In genomic region chr3L:16203236-16203635, dm6 we compare ENCODE assay signal across 1 fruit fly cellular context.
TF ChIP-seq lines count a peak whose summit lies in the region.

No protein-coding gene starts in this region.

TF ChIP-seq in whole organism, embryonic, 481 proteins besides CTCF, POLR2A, EP300 and RAD21 (continued from another document and continues in another):
- TF ChIP-seq CoRest (tag; optimal IDR thresholded peaks at IDR 0.05; lab: Kevin White, UChicago) = peak; percentile 78
- TF ChIP-seq CG8089 (GFP tag; optimal IDR thresholded peaks at IDR 0.05; lab: Kevin White, UChicago) = peak; percentile 32
- TF ChIP-seq CG10565 (GFP tag; optimal IDR thresholded peaks at IDR 0.05; lab: Kevin White, UChicago) = no peak
- TF ChIP-seq CG7786 (GFP tag; optimal IDR thresholded peaks at IDR 0.05; lab: Kevin White, UChicago) = peak; percentile 78
- peak; percentile 79 to 88 for TF ChIP-seq Pdp1 (GFP tag; optimal IDR thresholded peaks at IDR 0.05; lab: Kevin White, UChicago)
- TF ChIP-seq toy (GFP tag; IDR thresholded peaks at IDR 0.05; lab: Robert Waterston, UW) = peak; percentile 78
- TF ChIP-seq GATAe (GFP tag; conservative IDR thresholded peaks at IDR 0.05; lab: Robert Waterston, UW) = no peak; the same call in 1 of the 2 replicates
- peak; percentile 46; the same call in 1 of the 2 replicates for TF ChIP-seq Dip2 (GFP tag; IDR thresholded peaks at IDR 0.05; lab: Robert Waterston, UW)
- peak; percentile 79 for TF ChIP-seq pnt (GFP tag; optimal IDR thresholded peaks at IDR 0.05; lab: Kevin White, UChicago)
- peak; percentile 98 for TF ChIP-seq Ets65A (GFP tag; lab: Kevin White, UChicago)
- peak; percentile 25 for TF ChIP-seq cato (GFP tag; optimal IDR thresholded peaks at IDR 0.05; lab: Kevin White, UChicago; ENCODE audit: borderline replicate concordance)
- TF ChIP-seq CG1792 (GFP tag; optimal IDR thresholded peaks at IDR 0.05; lab: Kevin White, UChicago) = peak; percentile 67
- no peak for TF ChIP-seq CG13123 (GFP tag; optimal IDR thresholded peaks at IDR 0.05; lab: Kevin White, UChicago)
- peak; percentile 84 for TF ChIP-seq H2.0 (GFP tag; IDR thresholded peaks at IDR 0.05; lab: Robert Waterston, UW)
- no peak for TF ChIP-seq sqz (GFP tag; optimal IDR thresholded peaks at IDR 0.05; lab: Kevin White, UChicago)
- no peak for TF ChIP-seq Adf1 (GFP tag; IDR thresholded peaks at IDR 0.05; lab: Robert Waterston, UW)
- TF ChIP-seq Mes4 (GFP tag; optimal IDR thresholded peaks at IDR 0.05; lab: Kevin White, UChicago) = peak; percentile 9
- TF ChIP-seq Sry-δ (GFP tag; optimal IDR thresholded peaks at IDR 0.05; lab: Kevin White, UChicago) = peak; percentile 41
- no peak for TF ChIP-seq Trl (optimal IDR thresholded peaks at IDR 0.05; lab: Kevin White, UChicago)
- TF ChIP-seq Trl (GFP tag; optimal IDR thresholded peaks at IDR 0.05; lab: Kevin White, UChicago) = peak; percentile 88
- peak; percentile 76 for TF ChIP-seq CG30403 (GFP tag; optimal IDR thresholded peaks at IDR 0.05; lab: Kevin White, UChicago)
- TF ChIP-seq CG3163 (GFP tag; optimal IDR thresholded peaks at IDR 0.05; lab: Kevin White, UChicago) = peak; percentile 35
- TF ChIP-seq B-H2 (GFP tag; optimal IDR thresholded peaks at IDR 0.05; lab: Kevin White, UChicago) = no peak
- TF ChIP-seq Ravus (GFP tag; IDR thresholded peaks at IDR 0.05; lab: Robert Waterston, UW) = peak; percentile 67
- TF ChIP-seq B-H1 (GFP tag; IDR thresholded peaks at IDR 0.05; lab: Robert Waterston, UW) = peak; percentile 81
- peak; percentile 88 for TF ChIP-seq CG13624 (GFP tag; optimal IDR thresholded peaks at IDR 0.05; lab: Kevin White, UChicago)
- peak; percentile 90 for TF ChIP-seq sob (GFP tag; IDR thresholded peaks at IDR 0.05; lab: Robert Waterston, UW)
- TF ChIP-seq p53 (GFP tag; optimal IDR thresholded peaks at IDR 0.05; lab: Kevin White, UChicago) = no peak
- TF ChIP-seq Gsc (GFP tag; IDR thresholded peaks at IDR 0.05; lab: Robert Waterston, UW) = peak; percentile 44; the same call in 1 of the 2 replicates
- TF ChIP-seq br (optimal IDR thresholded peaks at IDR 0.05; lab: Kevin White, UChicago) = no peak
- no peak for TF ChIP-seq unc-4 (GFP tag; IDR thresholded peaks at IDR 0.05; lab: Robert Waterston, UW; ENCODE audit: partially characterized antibody)
- no peak for TF ChIP-seq CG13287 (GFP tag; IDR thresholded peaks at IDR 0.05; lab: Robert Waterston, UW; ENCODE audit: partially characterized antibody)
- TF ChIP-seq Dek (tag; optimal IDR thresholded peaks at IDR 0.05; lab: Kevin White, UChicago) = peak; percentile 81
- peak; percentile 12 for TF ChIP-seq CG14965 (GFP tag; optimal IDR thresholded peaks at IDR 0.05; lab: Kevin White, UChicago; ENCODE audit: borderline replicate concordance)
- TF ChIP-seq CG11398 (GFP tag; optimal IDR thresholded peaks at IDR 0.05; lab: Kevin White, UChicago) = peak; percentile 34
- TF ChIP-seq trem (tag; optimal IDR thresholded peaks at IDR 0.05; lab: Kevin White, UChicago) = peak; percentile 5
- no peak for TF ChIP-seq ftz-f1 (GFP tag; optimal IDR thresholded peaks at IDR 0.05; lab: Kevin White, UChicago)
- peak; percentile 79 for TF ChIP-seq Xrp1 (GFP tag; IDR thresholded peaks at IDR 0.05; lab: Robert Waterston, UW)
- TF ChIP-seq cas (GFP tag; IDR thresholded peaks at IDR 0.05; lab: Robert Waterston, UW) = peak; percentile 65; the same call in 1 of the 2 replicates
- peak; percentile 47; the same call in 1 of the 2 replicates for TF ChIP-seq ssp (GFP tag; IDR thresholded peaks at IDR 0.05; lab: Robert Waterston, UW)
- peak; percentile 47 for TF ChIP-seq CG13775 (GFP tag; optimal IDR thresholded peaks at IDR 0.05; lab: Kevin White, UChicago)
- peak; percentile 39 for TF ChIP-seq gcm2 (GFP tag; optimal IDR thresholded peaks at IDR 0.05; lab: Kevin White, UChicago)
- peak; percentile 74 for TF ChIP-seq CG13296 (GFP tag; optimal IDR thresholded peaks at IDR 0.05; lab: Kevin White, UChicago)
- no peak for TF ChIP-seq Scr (GFP tag; IDR thresholded peaks at IDR 0.05; lab: Robert Waterston, UW; ENCODE audit: partially characterized antibody)
- TF ChIP-seq jing (GFP tag; optimal IDR thresholded peaks at IDR 0.05; lab: Kevin White, UChicago) = peak; percentile 28
- no peak for TF ChIP-seq hbn (GFP tag; IDR thresholded peaks at IDR 0.05; lab: Robert Waterston, UW; ENCODE audit: partially characterized antibody)
- TF ChIP-seq Rx (GFP tag; IDR thresholded peaks at IDR 0.05; lab: Robert Waterston, UW) = peak; percentile 63
- no peak for TF ChIP-seq lov (optimal IDR thresholded peaks at IDR 0.05; lab: Kevin White, UChicago)
- no peak; the same call in 2 of the 3 replicates for TF ChIP-seq lov (GFP tag; IDR thresholded peaks at IDR 0.05; lab: Robert Waterston, UW)
- peak; percentile 53 for TF ChIP-seq CG30431 (GFP tag; optimal IDR thresholded peaks at IDR 0.05; lab: Kevin White, UChicago)
- peak; percentile 59 for TF ChIP-seq E2f2 (GFP tag; IDR thresholded peaks at IDR 0.05; lab: Robert Waterston, UW)
- peak; percentile 90 for TF ChIP-seq CG2678 (tag; optimal IDR thresholded peaks at IDR 0.05; lab: Kevin White, UChicago)
- TF ChIP-seq ap (GFP tag; IDR thresholded peaks at IDR 0.05; lab: Robert Waterston, UW) = peak; percentile 64; the same call in 1 of the 2 replicates
- TF ChIP-seq CG8478 (optimal IDR thresholded peaks at IDR 0.05; lab: Kevin White, UChicago) = no peak
- no peak for TF ChIP-seq CG4707 (GFP tag; optimal IDR thresholded peaks at IDR 0.05; lab: Kevin White, UChicago)
- no peak for TF ChIP-seq zen2 (GFP tag; IDR thresholded peaks at IDR 0.05; lab: Robert Waterston, UW; ENCODE audit: partially characterized antibody)
- TF ChIP-seq ATbp (GFP tag; optimal IDR thresholded peaks at IDR 0.05; lab: Kevin White, UChicago) = peak; percentile 72
- TF ChIP-seq dysf (GFP tag; IDR thresholded peaks at IDR 0.05; lab: Robert Waterston, UW) = peak; percentile 92
- TF ChIP-seq mam (GFP tag; optimal IDR thresholded peaks at IDR 0.05; lab: Kevin White, UChicago) = peak; percentile 91
- peak; percentile 61 for TF ChIP-seq ab (GFP tag; optimal IDR thresholded peaks at IDR 0.05; lab: Kevin White, UChicago)
- peak; percentile 46 for TF ChIP-seq CG5245 (GFP tag; optimal IDR thresholded peaks at IDR 0.05; lab: Kevin White, UChicago)
- peak; percentile 26 for TF ChIP-seq Mad (GFP tag; optimal IDR thresholded peaks at IDR 0.05; lab: Kevin White, UChicago)
- peak; percentile 81 for TF ChIP-seq wdn (GFP tag; IDR thresholded peaks at IDR 0.05; lab: Robert Waterston, UW)
- peak; percentile 56 for TF ChIP-seq CG6813 (GFP tag; optimal IDR thresholded peaks at IDR 0.05; lab: Kevin White, UChicago)
- peak; percentile 82 for TF ChIP-seq jumu (GFP tag; optimal IDR thresholded peaks at IDR 0.05; lab: Kevin White, UChicago)
- peak; percentile 84 for TF ChIP-seq gsb (GFP tag; IDR thresholded peaks at IDR 0.05; lab: Robert Waterston, UW)
- peak; percentile 71; the same call in 1 of the 3 replicates for TF ChIP-seq gce (GFP tag; IDR thresholded peaks at IDR 0.05; lab: Robert Waterston, UW)
- TF ChIP-seq fru (optimal IDR thresholded peaks at IDR 0.05; lab: Kevin White, UChicago) = no peak
- TF ChIP-seq CG43689 (GFP tag; IDR thresholded peaks at IDR 0.05; lab: Robert Waterston, UW) = peak; percentile 83
- TF ChIP-seq Lim3 (GFP tag; IDR thresholded peaks at IDR 0.05; lab: Robert Waterston, UW) = peak; percentile 69; the same call in 1 of the 2 replicates
- peak; percentile 74; the same call in 2 of the 3 replicates for TF ChIP-seq ken (GFP tag; IDR thresholded peaks at IDR 0.05; lab: Robert Waterston, UW)
- peak; percentile 83 for TF ChIP-seq ttk (GFP tag; IDR thresholded peaks at IDR 0.05; lab: Robert Waterston, UW)
- peak; percentile 72 for TF ChIP-seq CG9609 (GFP tag; optimal IDR thresholded peaks at IDR 0.05; lab: Kevin White, UChicago)
- TF ChIP-seq pho (GFP tag; optimal IDR thresholded peaks at IDR 0.05; lab: Kevin White, UChicago) = peak; percentile 77
- peak; percentile 47 for TF ChIP-seq CG6854 (GFP tag; optimal IDR thresholded peaks at IDR 0.05; lab: Kevin White, UChicago)
- TF ChIP-seq dpn (GFP tag; optimal IDR thresholded peaks at IDR 0.05; lab: Kevin White, UChicago) = peak; percentile 71 to 91
- peak; percentile 47; the same call in 1 of the 3 replicates for TF ChIP-seq CG3726 (GFP tag; IDR thresholded peaks at IDR 0.05; lab: Robert Waterston, UW)
- TF ChIP-seq CG9437 (GFP tag; optimal IDR thresholded peaks at IDR 0.05; lab: Kevin White, UChicago) = peak; percentile 30
- TF ChIP-seq Dfd (GFP tag; optimal IDR thresholded peaks at IDR 0.05; lab: Kevin White, UChicago) = no peak
- peak; percentile 79 for TF ChIP-seq CG17328 (GFP tag; IDR thresholded peaks at IDR 0.05; lab: Robert Waterston, UW)
- TF ChIP-seq sisA (GFP tag; IDR thresholded peaks at IDR 0.05; lab: Robert Waterston, UW) = no peak
- peak; percentile 83 for TF ChIP-seq CG11093 (GFP tag; IDR thresholded peaks at IDR 0.05; lab: Robert Waterston, UW)
- TF ChIP-seq psq (GFP tag; optimal IDR thresholded peaks at IDR 0.05; lab: Kevin White, UChicago) = no peak
- TF ChIP-seq Opbp (GFP tag; IDR thresholded peaks at IDR 0.05; lab: Robert Waterston, UW; ENCODE audit: partially characterized antibody) = no peak
- TF ChIP-seq tll (GFP tag; optimal IDR thresholded peaks at IDR 0.05; lab: Kevin White, UChicago) = no peak
- TF ChIP-seq CG7987 (GFP tag; optimal IDR thresholded peaks at IDR 0.05; lab: Kevin White, UChicago) = peak; percentile 25
- TF ChIP-seq dimm (GFP tag; IDR thresholded peaks at IDR 0.05; lab: Robert Waterston, UW) = peak; percentile 61; the same call in 1 of the 2 replicates
- TF ChIP-seq CG11456 (GFP tag; IDR thresholded peaks at IDR 0.05; lab: Robert Waterston, UW) = no peak; the same call in 2 of the 3 replicates
- TF ChIP-seq sens (GFP tag; lab: Kevin White, UChicago) = peak; percentile 94
- TF ChIP-seq CG3838 (GFP tag; optimal IDR thresholded peaks at IDR 0.05; lab: Kevin White, UChicago) = no peak
- peak; percentile 51 for TF ChIP-seq sd (tag; optimal IDR thresholded peaks at IDR 0.05; lab: Kevin White, UChicago)
- TF ChIP-seq Stat92E (GFP tag; optimal IDR thresholded peaks at IDR 0.05; lab: Kevin White, UChicago) = no peak
- no peak for TF ChIP-seq CG8290 (GFP tag; optimal IDR thresholded peaks at IDR 0.05; lab: Kevin White, UChicago)
- TF ChIP-seq CG8290 (tag; optimal IDR thresholded peaks at IDR 0.05; lab: Kevin White, UChicago) = peak in 1 of 2 experiments; percentile 94
- peak; percentile 27 for TF ChIP-seq NK7.1 (GFP tag; optimal IDR thresholded peaks at IDR 0.05; lab: Kevin White, UChicago)
- peak; percentile 84 for TF ChIP-seq CG3847 (GFP tag; IDR thresholded peaks at IDR 0.05; lab: Robert Waterston, UW)
- TF ChIP-seq grn (GFP tag; optimal IDR thresholded peaks at IDR 0.05; lab: Kevin White, UChicago) = no peak
- peak; percentile 61 for TF ChIP-seq Hand (GFP tag; optimal IDR thresholded peaks at IDR 0.05; lab: Kevin White, UChicago)
- no peak for TF ChIP-seq Bgb (GFP tag; IDR thresholded peaks at IDR 0.05; lab: Robert Waterston, UW; ENCODE audit: partially characterized antibody)
- TF ChIP-seq Mrtf (GFP tag; IDR thresholded peaks at IDR 0.05; lab: Robert Waterston, UW) = no peak; the same call in 1 of the 3 replicates
- TF ChIP-seq CG2202 (tag; optimal IDR thresholded peaks at IDR 0.05; lab: Kevin White, UChicago) = no peak
- peak; percentile 91 for TF ChIP-seq Fer3 (tag; optimal IDR thresholded peaks at IDR 0.05; lab: Kevin White, UChicago)
- TF ChIP-seq Tbp (GFP tag; optimal IDR thresholded peaks at IDR 0.05; lab: Kevin White, UChicago) = no peak
- peak; percentile 65 for TF ChIP-seq tin (GFP tag; optimal IDR thresholded peaks at IDR 0.05; lab: Kevin White, UChicago)
- TF ChIP-seq TFAM (GFP tag; optimal IDR thresholded peaks at IDR 0.05; lab: Kevin White, UChicago) = no peak
- TF ChIP-seq gt (GFP tag; IDR thresholded peaks at IDR 0.05; lab: Robert Waterston, UW) = 0 out of 2 replicates have a peak, but pooled peaks have one; percentile 30
- TF ChIP-seq CG10654 (GFP tag; optimal IDR thresholded peaks at IDR 0.05; lab: Kevin White, UChicago) = peak; percentile 66
- TF ChIP-seq CG1602 (GFP tag; optimal IDR thresholded peaks at IDR 0.05; lab: Kevin White, UChicago) = peak; percentile 59
- TF ChIP-seq pb (GFP tag; optimal IDR thresholded peaks at IDR 0.05; lab: Kevin White, UChicago) = peak; percentile 53
- no peak for TF ChIP-seq CG17912 (GFP tag; optimal IDR thresholded peaks at IDR 0.05; lab: Kevin White, UChicago)
- peak; percentile 33 for TF ChIP-seq odd (GFP tag; optimal IDR thresholded peaks at IDR 0.05; lab: Kevin White, UChicago)
- peak; percentile 61; the same call in 1 of the 2 replicates for TF ChIP-seq Nf-YA (GFP tag; IDR thresholded peaks at IDR 0.05; lab: Robert Waterston, UW)
- TF ChIP-seq abd-A (tag; optimal IDR thresholded peaks at IDR 0.05; lab: Kevin White, UChicago) = peak; percentile 36
- TF ChIP-seq ac (GFP tag; optimal IDR thresholded peaks at IDR 0.05; lab: Kevin White, UChicago) = no peak
- peak; percentile 65 for TF ChIP-seq CG9727 (GFP tag; optimal IDR thresholded peaks at IDR 0.05; lab: Kevin White, UChicago)
- TF ChIP-seq slou (GFP tag; optimal IDR thresholded peaks at IDR 0.05; lab: Kevin White, UChicago) = peak; percentile 30
- peak; percentile 46 for TF ChIP-seq ewg (GFP tag; optimal IDR thresholded peaks at IDR 0.05; lab: Kevin White, UChicago)
- peak; percentile 75 for TF ChIP-seq CG31224 (GFP tag; IDR thresholded peaks at IDR 0.05; lab: Robert Waterston, UW)
- TF ChIP-seq CG2712 (tag; optimal IDR thresholded peaks at IDR 0.05; lab: Kevin White, UChicago) = peak; percentile 72
- peak; percentile 70 for TF ChIP-seq CG8924 (tag; optimal IDR thresholded peaks at IDR 0.05; lab: Kevin White, UChicago)
- peak; percentile 78 for TF ChIP-seq Sox102F (GFP tag; optimal IDR thresholded peaks at IDR 0.05; lab: Kevin White, UChicago)
- TF ChIP-seq rib (GFP tag; IDR thresholded peaks at IDR 0.05; lab: Robert Waterston, UW) = peak; percentile 87
- TF ChIP-seq disco-r (GFP tag; optimal IDR thresholded peaks at IDR 0.05; lab: Kevin White, UChicago) = peak; percentile 59
- peak; percentile 70 for TF ChIP-seq en (GFP tag; optimal IDR thresholded peaks at IDR 0.05; lab: Kevin White, UChicago)
- peak; percentile 66 for TF ChIP-seq az2 (GFP tag; optimal IDR thresholded peaks at IDR 0.05; lab: Kevin White, UChicago)
- TF ChIP-seq CG11560 (tag; IDR thresholded peaks at IDR 0.05; lab: Robert Waterston, UW) = peak; percentile 60; the same call in 1 of the 3 replicates
- peak; percentile 46 for TF ChIP-seq CG12104 (GFP tag; optimal IDR thresholded peaks at IDR 0.05; lab: Kevin White, UChicago)
- TF ChIP-seq onecut (GFP tag; IDR thresholded peaks at IDR 0.05; lab: Robert Waterston, UW) = peak; percentile 58
- peak in 1 of 2 experiments; percentile 8 for TF ChIP-seq crp (GFP tag; optimal IDR thresholded peaks at IDR 0.05; lab: Kevin White, UChicago)
- TF ChIP-seq Max (GFP tag; optimal IDR thresholded peaks at IDR 0.05; lab: Kevin White, UChicago) = peak; percentile 63
